Worm (Caenorhabditis elegans) whole organism, L1 larva: Measurements from ENCODE around the gene spsb-2.
A peak's percentile ranks its signal among the peaks of the same experiment; 100 is the strongest.

Source experiments
- C04F5.9 ChIP-seq: sonication (generic microtip); optimal IDR thresholded peaks from 2 replicates; lab custom pipeline; 2016; ENCODE audit warnings: missing genetic modification characterization, missing compliant biosample characterization
- C34B4.2 ChIP-seq: sonication (generic microtip); optimal IDR thresholded peaks from 2 replicates; lab custom pipeline; 2017; ENCODE audit warnings: mild to moderate bottlenecking, missing genetic modification characterization, missing compliant biosample characterization
- Y116A8C.19 ChIP-seq: sonication (generic microtip); optimal IDR thresholded peaks from 2 replicates; lab custom pipeline; 2016; ENCODE audit warnings: missing compliant biosample characterization, missing genetic modification characterization, borderline replicate concordance
- aha-1 ChIP-seq: fragments of 150-350 bp; optimal IDR thresholded peaks from 2 replicates; lab custom pipeline; 2014; ENCODE audit warnings: missing biosample characterization, missing genetic modification characterization
- aly-2 ChIP-seq: fragments of 150-350 bp; optimal IDR thresholded peaks from 2 replicates; lab custom pipeline; 2014; ENCODE audit warnings: missing biosample characterization, missing genetic modification characterization
- ama-1 ChIP-seq: fragments of 150-350 bp; optimal IDR thresholded peaks from 2 replicates; lab custom pipeline; 2014
- blmp-1 ChIP-seq: fragments of 150-350 bp; optimal IDR thresholded peaks from 2 replicates; lab custom pipeline; 2014; ENCODE audit warnings: missing biosample characterization, missing genetic modification characterization
- ceh-63 ChIP-seq: fragments of 200-800 bp; sonication (Bioruptor generic); optimal IDR thresholded peaks from 2 replicates; lab custom pipeline; 2018; ENCODE audit warnings: mild to moderate bottlenecking, missing genetic modification characterization, missing compliant biosample characterization
- ceh-8 ChIP-seq: fragments of 200-800 bp; sonication (Bioruptor generic); optimal IDR thresholded peaks from 2 replicates; lab custom pipeline; 2018; ENCODE audit warnings: mild to moderate bottlenecking, missing genetic modification characterization, moderate library complexity, missing compliant biosample characterization
- ceh-90 ChIP-seq: sonication (generic microtip); optimal IDR thresholded peaks from 2 replicates; lab custom pipeline; 2016; ENCODE audit warnings: missing genetic modification characterization, missing compliant biosample characterization
- dpl-1 ChIP-seq, 3 experiments: fragments of 150-350 bp in 2 of 3; sonication (generic microtip) in 1 of 3; optimal IDR thresholded peaks; 2 replicates each; lab custom pipeline; 2014 to 2017; ENCODE audit warnings: missing biosample characterization in 3 of 3, missing genetic modification characterization in 3 of 3, missing genetic modification reagents in 3 of 3
- efl-1 ChIP-seq, 4 experiments: fragments of 150-350 bp; optimal IDR thresholded peaks in 3 of 4; peaks in 1 of 4; 1 replicate in 1 of 4; 2 replicates in 3 of 4; lab custom pipeline; 2014; ENCODE audit warnings: missing biosample characterization in 2 of 4, missing genetic modification characterization in 2 of 4, missing genetic modification reagents in 2 of 4
- egl-13 ChIP-seq: sonication (generic microtip); optimal IDR thresholded peaks from 2 replicates; lab custom pipeline; 2016; ENCODE audit warnings: missing genotype, missing genetic modification reagents, missing genetic modification characterization, missing compliant biosample characterization
- egl-27 ChIP-seq, 2 experiments: fragments of 150-350 bp in 1 of 2; sonication (generic microtip); optimal IDR thresholded peaks; 3 replicates each; lab custom pipeline; 2017 to 2018; ENCODE audit warnings: missing biosample characterization in 2 of 2, missing genetic modification characterization in 2 of 2, missing genetic modification reagents in 2 of 2
- elt-3 ChIP-seq, 6 experiments: fragments of 150-350 bp in 1 of 6; sonication (generic microtip); optimal IDR thresholded peaks; 2 replicates each; lab custom pipeline; 2017 to 2018; ENCODE audit warnings: missing biosample characterization in 6 of 6, missing genetic modification characterization in 6 of 6, inconsistent platforms in 1 of 6
- grh-1 ChIP-seq: fragments of 200-800 bp; sonication (Bioruptor generic); IDR thresholded peaks from 2 replicates; pipeline ENCODE4 v1.3.6; 2022; ENCODE audit warnings: missing genetic modification reagents, missing genetic modification characterization, missing compliant biosample characterization
- hlh-4 ChIP-seq: sonication (generic microtip); optimal IDR thresholded peaks from 2 replicates; lab custom pipeline; 2016; ENCODE audit warnings: mild to moderate bottlenecking, missing genetic modification characterization, missing compliant biosample characterization
- hpl-2 ChIP-seq: fragments of 150-350 bp; optimal IDR thresholded peaks from 2 replicates; lab custom pipeline; 2014; ENCODE audit warnings: missing biosample characterization, missing genetic modification reagents, missing genetic modification characterization
- irx-1 ChIP-seq: sonication (generic microtip); optimal IDR thresholded peaks from 2 replicates; lab custom pipeline; 2016; ENCODE audit warnings: missing genetic modification characterization, missing compliant biosample characterization
- jun-1 ChIP-seq: fragments of 150-350 bp; optimal IDR thresholded peaks from 2 replicates; lab custom pipeline; 2014; ENCODE audit warnings: missing biosample characterization, missing genetic modification reagents, missing genetic modification characterization
- lin-13 ChIP-seq: fragments of 150-350 bp; optimal IDR thresholded peaks from 2 replicates; lab custom pipeline; 2014; ENCODE audit warnings: missing biosample characterization, missing genetic modification reagents, missing genetic modification characterization
- lin-14 ChIP-seq: fragments of 200-800 bp; sonication (Bioruptor generic); optimal IDR thresholded peaks from 2 replicates; lab custom pipeline; 2018; ENCODE audit warnings: mild to moderate bottlenecking, missing genetic modification characterization, moderate library complexity, missing compliant biosample characterization
- lin-15B ChIP-seq: fragments of 150-350 bp; sonication (generic microtip); optimal IDR thresholded peaks from 3 replicates; lab custom pipeline; 2014; ENCODE audit warnings: missing biosample characterization, missing genetic modification characterization
- lin-35 ChIP-seq, 2 experiments: fragments of 150-350 bp; optimal IDR thresholded peaks; 2 replicates each; lab custom pipeline; 2014; ENCODE audit warnings: missing biosample characterization in 2 of 2, missing genetic modification characterization in 2 of 2, missing genetic modification reagents in 2 of 2
- lir-3 ChIP-seq: sonication (generic microtip); optimal IDR thresholded peaks from 2 replicates; lab custom pipeline; 2016; ENCODE audit warnings: mild to moderate bottlenecking, missing genetic modification characterization, moderate library complexity, missing compliant biosample characterization; ENCODE audit not compliant: poor library complexity
- mab-9 ChIP-seq: fragments of 200-800 bp; sonication (Bioruptor generic); IDR thresholded peaks from 2 replicates; pipeline ENCODE4 v1.3.6; 2022; ENCODE audit warnings: missing genetic modification reagents, missing genetic modification characterization, missing compliant biosample characterization
- mdl-1 ChIP-seq, 2 experiments: fragments of 150-350 bp; optimal IDR thresholded peaks; 2 replicates each; lab custom pipeline; 2014 to 2017; ENCODE audit warnings: missing biosample characterization in 2 of 2, missing genetic modification characterization in 2 of 2, inconsistent platforms in 1 of 2
- mep-1 ChIP-seq: fragments of 150-350 bp; optimal IDR thresholded peaks from 2 replicates; lab custom pipeline; 2014; ENCODE audit warnings: missing biosample characterization, missing genetic modification characterization
- nhr-20 ChIP-seq: sonication (generic microtip); optimal IDR thresholded peaks from 2 replicates; lab custom pipeline; 2016; ENCODE audit warnings: mild to moderate bottlenecking, missing genetic modification characterization, missing compliant biosample characterization
- nhr-237 ChIP-seq: fragments of 150-350 bp; optimal IDR thresholded peaks from 2 replicates; lab custom pipeline; 2014; ENCODE audit warnings: missing biosample characterization, missing genetic modification characterization
- nhr-47 ChIP-seq: sonication (generic microtip); optimal IDR thresholded peaks from 2 replicates; lab custom pipeline; 2016; ENCODE audit warnings: mild to moderate bottlenecking, missing genetic modification characterization, moderate library complexity, missing compliant biosample characterization
- nhr-71 ChIP-seq: sonication (generic microtip); optimal IDR thresholded peaks from 2 replicates; lab custom pipeline; 2016; ENCODE audit warnings: mild to moderate bottlenecking, missing genetic modification characterization, moderate library complexity, missing compliant biosample characterization
- nhr-76 ChIP-seq: sonication (generic microtip); optimal IDR thresholded peaks from 2 replicates; lab custom pipeline; 2017; ENCODE audit warnings: missing biosample characterization, missing genetic modification characterization
- nhr-84 ChIP-seq: sonication (generic microtip); optimal IDR thresholded peaks from 2 replicates; lab custom pipeline; 2017; ENCODE audit warnings: missing biosample characterization, missing genetic modification characterization
- nhr-85 ChIP-seq: sonication (generic microtip); peaks from one replicate; lab custom pipeline; 2016; ENCODE audit warnings: missing genetic modification characterization, inconsistent platforms, missing compliant biosample characterization
- nhr-90 ChIP-seq: sonication (generic microtip); optimal IDR thresholded peaks from 2 replicates; lab custom pipeline; 2016; ENCODE audit warnings: mild to moderate bottlenecking, missing genetic modification characterization, missing compliant biosample characterization; ENCODE audit not compliant: poor library complexity
- pax-3 ChIP-seq: fragments of 200-800 bp; sonication (Bioruptor generic); optimal IDR thresholded peaks from 2 replicates; lab custom pipeline; 2018; ENCODE audit warnings: mild to moderate bottlenecking, missing genetic modification characterization, moderate library complexity, missing compliant biosample characterization
- pqm-1 ChIP-seq: sonication (generic microtip); optimal IDR thresholded peaks from 3 replicates; lab custom pipeline; 2017; ENCODE audit warnings: missing biosample characterization, missing genetic modification characterization
- rnt-1 ChIP-seq: sonication (generic microtip); optimal IDR thresholded peaks from 2 replicates; lab custom pipeline; 2016; ENCODE audit warnings: mild to moderate bottlenecking, missing genetic modification characterization, moderate library complexity, missing compliant biosample characterization
- skn-1 ChIP-seq: fragments of 150-350 bp; optimal IDR thresholded peaks from 2 replicates; lab custom pipeline; 2014; ENCODE audit warnings: missing biosample characterization, missing genetic modification characterization
- sox-4 ChIP-seq: sonication (generic microtip); optimal IDR thresholded peaks from 2 replicates; lab custom pipeline; 2016; ENCODE audit warnings: missing genetic modification characterization, missing compliant biosample characterization
- sup-37 ChIP-seq: fragments of 200-800 bp; sonication (Bioruptor generic); optimal IDR thresholded peaks from 2 replicates; lab custom pipeline; 2018; ENCODE audit warnings: mild to moderate bottlenecking, missing genetic modification characterization, missing compliant biosample characterization
- tlp-1 ChIP-seq: fragments of 150-350 bp; optimal IDR thresholded peaks from 2 replicates; lab custom pipeline; 2014; ENCODE audit warnings: missing biosample characterization, missing genetic modification characterization
- unc-30 ChIP-seq: sonication (generic microtip); optimal IDR thresholded peaks from 2 replicates; lab custom pipeline; 2017; ENCODE audit warnings: missing biosample characterization, missing genetic modification characterization
- unc-62 ChIP-seq: fragments of 150-350 bp; optimal IDR thresholded peaks from 2 replicates; lab custom pipeline; 2014; ENCODE audit warnings: missing biosample characterization, missing genetic modification reagents, missing genetic modification characterization
- unc-86 ChIP-seq: sonication (generic microtip); optimal IDR thresholded peaks from 2 replicates; lab custom pipeline; 2016; ENCODE audit warnings: missing genetic modification characterization, missing compliant biosample characterization
- vab-15 ChIP-seq: sonication (generic microtip); optimal IDR thresholded peaks from 2 replicates; lab custom pipeline; 2017; ENCODE audit warnings: missing genotype, mild to moderate bottlenecking, missing genetic modification characterization, missing compliant biosample characterization
- xbp-1 ChIP-seq: sonication (generic microtip); optimal IDR thresholded peaks from 2 replicates; lab custom pipeline; 2016; ENCODE audit warnings: missing genetic modification characterization, missing compliant biosample characterization
- zag-1 ChIP-seq: fragments of 150-350 bp; optimal IDR thresholded peaks from 2 replicates; lab custom pipeline; 2014; ENCODE audit warnings: missing biosample characterization, missing genetic modification characterization
- ztf-11 ChIP-seq, 2 experiments: sonication (generic microtip); optimal IDR thresholded peaks; 2 replicates each; lab custom pipeline; 2016 to 2017; ENCODE audit warnings: missing genetic modification characterization in 2 of 2, missing biosample characterization in 1 of 2, missing compliant biosample characterization in 1 of 2

The spsb-2 gene

DNA sequence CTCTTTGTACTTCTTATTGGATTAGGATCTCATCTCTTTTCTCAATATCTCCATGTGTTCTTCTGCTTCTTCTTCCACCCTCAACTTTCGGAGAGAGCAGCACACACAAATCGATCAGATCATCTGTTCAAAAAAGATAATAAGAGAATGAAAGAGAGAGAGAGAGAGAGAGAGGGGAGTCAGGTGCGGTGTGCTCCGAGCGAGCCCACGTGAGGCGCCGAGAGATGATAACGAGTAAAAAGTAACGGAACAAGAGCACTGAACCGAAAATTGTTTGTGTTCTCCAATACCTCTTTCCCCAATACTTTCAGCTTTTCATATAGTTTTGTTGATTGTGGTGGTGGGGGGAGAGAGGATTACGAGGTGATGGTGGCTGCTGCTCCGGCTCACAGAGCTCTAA, 36.2 kb upstream of the spsb-2 start (continued):
- TF ChIP-seq pax-3, result peak; percentile 20
- no peak for TF ChIP-seq C34B4.2 (tag; lab: Kevin White, UChicago)
- TF ChIP-seq elt-3 (tag; optimal IDR thresholded peaks at IDR 0.05; lab: Kevin White, UChicago), result no peak
- no peak for TF ChIP-seq unc-30 (tag; lab: Kevin White, UChicago)
- TF ChIP-seq sup-37 (GFP tag; lab: Kevin White, UChicago), result no peak
- no peak for TF ChIP-seq hpl-2 (GFP tag; lab: Kevin White, UChicago)
- no peak for TF ChIP-seq zag-1 (tag; lab: Kevin White, UChicago)
- TF ChIP-seq aly-2 (tag; lab: Kevin White, UChicago), result no peak
- TF ChIP-seq lin-15B (tag; lab: Kevin White, UChicago), result no peak
- peak; percentile 1 to 33 for TF ChIP-seq efl-1 (optimal IDR thresholded peaks at IDR 0.05; lab: Kevin White, UChicago)
- peak in 1 of 2 experiments; percentile 91 for TF ChIP-seq efl-1 (GFP tag; optimal IDR thresholded peaks at IDR 0.05 in 1 of 2; lab: Kevin White, UChicago)
- no peak for TF ChIP-seq C04F5.9 (tag; lab: Kevin White, UChicago)
- no peak for TF ChIP-seq unc-62 (GFP tag; lab: Kevin White, UChicago)
- TF ChIP-seq nhr-76 (tag; lab: Kevin White, UChicago), result no peak

ce11 chrII:15195346-15195745, 34.8 kb upstream of the spsb-2 start:
- TF ChIP-seq nhr-84, result no peak
- peak in 1 of 2 experiments; percentile 69 for TF ChIP-seq lin-35 (GFP tag; optimal IDR thresholded peaks at IDR 0.05; lab: Kevin White, UChicago)
- no peak for TF ChIP-seq ceh-63 (GFP tag; lab: Kevin White, UChicago)
- peak in 1 of 2 experiments; percentile 43 for TF ChIP-seq mdl-1 (tag; optimal IDR thresholded peaks at IDR 0.05; lab: Kevin White, UChicago)
- TF ChIP-seq rnt-1 (tag; lab: Kevin White, UChicago), result no peak
- no peak for TF ChIP-seq sox-4 (tag; lab: Kevin White, UChicago)
- no peak for TF ChIP-seq ama-1 (lab: Kevin White, UChicago)
- peak in 1 of 3 experiments; percentile 25 for TF ChIP-seq dpl-1 (GFP tag; optimal IDR thresholded peaks at IDR 0.05; lab: Kevin White, UChicago)
- TF ChIP-seq nhr-71 (tag; lab: Kevin White, UChicago), result peak; percentile 57
- no peak for TF ChIP-seq hlh-4
- peak; percentile 27 for TF ChIP-seq skn-1 (tag; lab: Kevin White, UChicago)
- no peak for TF ChIP-seq lin-13 (GFP tag; lab: Kevin White, UChicago)
- no peak for TF ChIP-seq Y116A8C.19 (tag; lab: Kevin White, UChicago)
- TF ChIP-seq xbp-1 (tag; lab: Kevin White, UChicago), result no peak
- TF ChIP-seq nhr-90, result no peak
- no peak for TF ChIP-seq sup-37 (GFP tag; lab: Kevin White, UChicago)
- no peak for TF ChIP-seq zag-1 (tag; lab: Kevin White, UChicago)
- no peak for TF ChIP-seq pqm-1
- peak; percentile 32 for TF ChIP-seq blmp-1 (tag; lab: Kevin White, UChicago)
- peak; percentile 48 for TF ChIP-seq nhr-20 (tag; lab: Kevin White, UChicago)
- TF ChIP-seq jun-1 (tag; lab: Kevin White, UChicago), result no peak
- no peak for TF ChIP-seq nhr-237 (tag; lab: Kevin White, UChicago)
- no peak for TF ChIP-seq ceh-8
- TF ChIP-seq tlp-1, result no peak
- no peak for TF ChIP-seq egl-13 (tag; lab: Kevin White, UChicago)
- TF ChIP-seq nhr-85 (tag; lab: Kevin White, UChicago), result no peak
- no peak for TF ChIP-seq egl-27 (tag; optimal IDR thresholded peaks at IDR 0.05; lab: Kevin White, UChicago)
- TF ChIP-seq lir-3 (tag; lab: Kevin White, UChicago), result peak; percentile 7
- no peak for TF ChIP-seq ztf-11 (tag; optimal IDR thresholded peaks at IDR 0.05; lab: Kevin White, UChicago)
- no peak for TF ChIP-seq efl-1 (optimal IDR thresholded peaks at IDR 0.05; lab: Kevin White, UChicago)
- peak in 1 of 2 experiments; percentile 18 for TF ChIP-seq efl-1 (GFP tag; optimal IDR thresholded peaks at IDR 0.05 in 1 of 2; lab: Kevin White, UChicago)
- no peak for TF ChIP-seq grh-1 (GFP tag; lab: Robert Waterston, UW)
- TF ChIP-seq mep-1, result no peak
- TF ChIP-seq lin-14, result peak; percentile 35
- no peak for TF ChIP-seq ceh-90 (tag; lab: Kevin White, UChicago)
- TF ChIP-seq unc-86 (tag; lab: Kevin White, UChicago), result no peak
- TF ChIP-seq lin-15B (tag; lab: Kevin White, UChicago), result no peak
- TF ChIP-seq nhr-47 (tag; lab: Kevin White, UChicago), result no peak
- TF ChIP-seq irx-1 (tag; lab: Kevin White, UChicago), result no peak
- TF ChIP-seq vab-15 (tag; lab: Kevin White, UChicago), result no peak
- no peak for TF ChIP-seq mab-9
- TF ChIP-seq pax-3, result no peak
- no peak for TF ChIP-seq aha-1 (tag; lab: Kevin White, UChicago)
- TF ChIP-seq nhr-76 (tag; lab: Kevin White, UChicago), result no peak
